Worm (Caenorhabditis elegans) whole organism, L4/young adult: ENCODE results near the gene clc-21.

ENCODE experiments used
- W03F9.2 ChIP-seq: fragments of 150-350 bp; optimal IDR thresholded peaks from 2 replicates; lab custom pipeline; 2014; ENCODE audit warnings: missing biosample characterization, missing genetic modification characterization
- dao-5 ChIP-seq: sonication (generic microtip); optimal IDR thresholded peaks from 2 replicates; lab custom pipeline; 2016; ENCODE audit warnings: missing genotype, missing genetic modification characterization, moderate library complexity, missing compliant biosample characterization
- him-1 ChIP-seq: sonication (generic microtip); optimal IDR thresholded peaks from 2 replicates; lab custom pipeline; 2016; ENCODE audit warnings: missing genotype, missing genetic modification reagents, missing genetic modification characterization, missing compliant biosample characterization

DNA sequence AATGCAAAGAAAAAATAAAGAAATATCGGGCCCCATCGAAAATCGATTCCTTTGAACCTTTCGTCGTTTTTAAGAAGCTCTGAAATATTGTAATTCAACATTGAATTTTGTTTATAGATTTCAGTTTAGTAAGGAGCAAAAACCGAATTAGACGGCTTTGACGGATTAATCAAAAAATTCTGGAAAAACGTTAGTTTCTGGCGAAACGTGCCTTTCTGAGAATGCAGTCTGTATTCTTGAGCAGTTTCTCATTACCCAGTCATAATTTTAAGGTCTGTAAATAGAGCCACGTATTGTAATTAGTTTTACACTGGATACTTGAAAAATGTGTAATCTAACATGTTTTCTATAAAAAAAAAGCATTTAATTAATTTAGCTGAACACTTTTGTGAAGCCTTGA, 43.1 kb downstream of the clc-21 start, which contains the start of gene srz-48:
- TF ChIP-seq W03F9.2 (tag; lab: Kevin White, UChicago) (no peak), him-1 (no peak), dao-5 (no peak)
